Worm (Caenorhabditis elegans): Measurements from ENCODE around the gene str-254.

- no peak for TF ChIP-seq elt-4 (tag; optimal IDR thresholded peaks at IDR 0.05)
- no peak for TF ChIP-seq elt-2 (tag; optimal IDR thresholded peaks at IDR 0.05)
- TF ChIP-seq unc-86 (tag; optimal IDR thresholded peaks at IDR 0.05): no peak
- no peak for TF ChIP-seq fax-1 (tag; optimal IDR thresholded peaks at IDR 0.05)
- TF ChIP-seq dmd-4 (tag; optimal IDR thresholded peaks at IDR 0.05; ENCODE audit: borderline replicate concordance): no peak
- no peak for TF ChIP-seq pqm-1 (tag; optimal IDR thresholded peaks at IDR 0.05)
- TF ChIP-seq rnt-1 (tag; optimal IDR thresholded peaks at IDR 0.05): no peak
These were observed 9.0 kb upstream of the str-254 start, which contains the start of the genes str-109 and F10A3.11 for ce11 chrV:16162124-16162735.
